Worm (Caenorhabditis elegans): ENCODE measurements around the gene F46G11.6.
A peak's percentile ranks its signal among the peaks of the same experiment; 100 is the strongest.

F46G11.6 gene

ce11 chrX:5828085-5828484 lies 41.8 kb downstream of the F46G11.6 start:
- no peak for TF ChIP-seq ceh-58 (GFP tag; IDR thresholded peaks at IDR 0.05)

ce11 chrX:5829175-5829574 lies 42.9 kb downstream of the F46G11.6 start, which contains the start of gene acp-5:
Gene acp-5 (plus strand): TSS chrX:5829435.
- peak; percentile 40 for TF ChIP-seq nhr-80 (tag; optimal IDR thresholded peaks at IDR 0.05)
- no peak for TF ChIP-seq ztf-18 (tag; optimal IDR thresholded peaks at IDR 0.05)
- TF ChIP-seq C17E4.6 (GFP tag; IDR thresholded peaks at IDR 0.05): no peak

ce11 chrX:5831827-5832226 lies 45.5 kb downstream of the F46G11.6 start:
- TF ChIP-seq F39B2.1 (GFP tag; IDR thresholded peaks at IDR 0.05) (no peak), nhr-80 (tag; optimal IDR thresholded peaks at IDR 0.05) (peak; percentile 19)

- TF ChIP-seq nhr-80 (tag; optimal IDR thresholded peaks at IDR 0.05) (peak; percentile 30), lin-54 (GFP tag; optimal IDR thresholded peaks at IDR 0.05) (no peak)
Observed at ce11 chrX:5834581-5835481, 48.5 kb downstream of the F46G11.6 start, which contains the start of gene F13D11.4. Gene F13D11.4 (minus strand): TSS chrX:5834805.

- no peak for TF ChIP-seq tbp1 (GFP tag; optimal IDR thresholded peaks at IDR 0.05)
- no peak for TF ChIP-seq lin-54 (GFP tag; optimal IDR thresholded peaks at IDR 0.05)
- no peak for TF ChIP-seq ceh-27 (GFP tag; optimal IDR thresholded peaks at IDR 0.05)
- TF ChIP-seq ceh-79 (tag; optimal IDR thresholded peaks at IDR 0.05): no peak
- TF ChIP-seq egl-18 (GFP tag; IDR thresholded peaks at IDR 0.05): no peak
- TF ChIP-seq rcor-1 (GFP tag; IDR thresholded peaks at IDR 0.05): no peak
- TF ChIP-seq tbx-9 (tag; optimal IDR thresholded peaks at IDR 0.05; ENCODE audit: borderline replicate concordance): no peak
- no peak for TF ChIP-seq nhr-27 (tag; optimal IDR thresholded peaks at IDR 0.05)
- TF ChIP-seq snpc-1.3 (tag; optimal IDR thresholded peaks at IDR 0.05; ENCODE audit: insufficient read depth): no peak
- TF ChIP-seq B0261.1 (tag; optimal IDR thresholded peaks at IDR 0.05): no peak
- TF ChIP-seq efl-1 (GFP tag; optimal IDR thresholded peaks at IDR 0.05): no peak
- TF ChIP-seq unc-62 (GFP tag; optimal IDR thresholded peaks at IDR 0.05): no peak
- no peak for TF ChIP-seq athp-1 (tag; optimal IDR thresholded peaks at IDR 0.05)
- TF ChIP-seq F37B4.10 (GFP tag; IDR thresholded peaks at IDR 0.05): no peak
Observed at ce11 chrX:5836527-5836926, 50.2 kb downstream of the F46G11.6 start.
